Fruit fly (Drosophila melanogaster) whole organism, prepupa: Measurements from ENCODE around the gene Rcd7.

Experiments
- CG10631 ChIP-seq: fragments of 200-800 bp; sonication (Bioruptor generic); optimal IDR thresholded peaks from 2 replicates; lab custom pipeline; 2016; ENCODE audit warnings: missing biosample characterization, missing genetic modification characterization
- CG11294 ChIP-seq: fragments of 200-800 bp; sonication (Bioruptor generic); IDR thresholded peaks from 2 replicates; pipeline ENCODE4 v1.3.6; 2022; ENCODE audit warnings: missing biosample characterization, missing genetic modification characterization
- CG11762 ChIP-seq: fragments of 200-800 bp; sonication (Bioruptor generic); optimal IDR thresholded peaks from 3 replicates; lab custom pipeline; 2016; ENCODE audit warnings: missing biosample characterization, missing genetic modification characterization; ENCODE audit not compliant: insufficient read depth
- CG11902 ChIP-seq: fragments of 200-800 bp; sonication (Bioruptor generic); optimal IDR thresholded peaks from 3 replicates; lab custom pipeline; 2016; ENCODE audit warnings: missing biosample characterization, missing genetic modification characterization
- CG15336 ChIP-seq: fragments of 200-800 bp; sonication (Bioruptor generic); IDR thresholded peaks from 2 replicates; pipeline ENCODE4 v1.3.6; 2022; ENCODE audit warnings: missing biosample characterization, missing genetic modification characterization
- CG3032 ChIP-seq: fragments of 200-800 bp; optimal IDR thresholded peaks from 2 replicates; lab custom pipeline; 2019; ENCODE audit warnings: missing biosample characterization, mild to moderate bottlenecking, missing genetic modification characterization, moderate library complexity
- CG31627 ChIP-seq: fragments of 200-800 bp; sonication (Bioruptor generic); optimal IDR thresholded peaks from 3 replicates; lab custom pipeline; 2016; ENCODE audit warnings: missing biosample characterization, missing genetic modification characterization
- CG34406 ChIP-seq: fragments of 200-800 bp; sonication (Bioruptor generic); optimal IDR thresholded peaks from 3 replicates; lab custom pipeline; 2016; ENCODE audit warnings: missing biosample characterization, missing genetic modification characterization
- CG3919 ChIP-seq: fragments of 200-800 bp; sonication (Bioruptor generic); optimal IDR thresholded peaks from 3 replicates; lab custom pipeline; 2016; ENCODE audit warnings: missing biosample characterization, missing genetic modification characterization
- CG6808 ChIP-seq: fragments of 200-800 bp; sonication (Bioruptor generic); optimal IDR thresholded peaks from 3 replicates; lab custom pipeline; 2017; ENCODE audit warnings: missing biosample characterization, missing genetic modification characterization, mild to moderate bottlenecking, moderate library complexity, missing genetic modification reagents
- CG6854 ChIP-seq: fragments of 200-800 bp; sonication (Bioruptor generic); optimal IDR thresholded peaks from 2 replicates; lab custom pipeline; 2017; ENCODE audit warnings: missing biosample characterization, mild to moderate bottlenecking, missing genetic modification characterization
- CG7368 ChIP-seq: fragments of 200-800 bp; sonication (Bioruptor generic); optimal IDR thresholded peaks from 3 replicates; lab custom pipeline; 2016; ENCODE audit warnings: missing biosample characterization, missing genetic modification characterization
- CG8119 ChIP-seq: fragments of 200-800 bp; sonication (Bioruptor generic); IDR thresholded peaks from 3 replicates; pipeline ENCODE4 v1.3.6; 2022; ENCODE audit warnings: missing biosample characterization, missing genetic modification characterization
- Eip75B ChIP-seq: fragments of 200-800 bp; sonication (Bioruptor generic); optimal IDR thresholded peaks from 3 replicates; lab custom pipeline; 2016; ENCODE audit warnings: missing biosample characterization, missing genetic modification characterization
- Eip78C ChIP-seq: fragments of 200-800 bp; sonication (Bioruptor generic); peaks from one replicate; lab custom pipeline; 2016; ENCODE audit warnings: missing biosample characterization, missing genetic modification characterization
- Eip93F ChIP-seq: fragments of 200-800 bp; sonication (Bioruptor generic); optimal IDR thresholded peaks from 2 replicates; lab custom pipeline; 2016; ENCODE audit warnings: missing biosample characterization, mild to moderate bottlenecking, missing genetic modification characterization
- Ets96B ChIP-seq: fragments of 200-800 bp; optimal IDR thresholded peaks from 2 replicates; lab custom pipeline; 2019; ENCODE audit warnings: missing biosample characterization, mild to moderate bottlenecking, missing genetic modification characterization, moderate library complexity
- Gug ChIP-seq: fragments of 200-800 bp; sonication (Bioruptor generic); IDR thresholded peaks from 2 replicates; pipeline ENCODE4 v1.3.6; 2022; ENCODE audit warnings: missing biosample characterization, missing genetic modification characterization
- Hr38 ChIP-seq: sonication (Bioruptor generic); optimal IDR thresholded peaks from 2 replicates; lab custom pipeline; 2016; ENCODE audit warnings: missing biosample characterization, missing genetic modification characterization
- Hr4 ChIP-seq: fragments of 200-800 bp; sonication (Bioruptor generic); optimal IDR thresholded peaks from 3 replicates; lab custom pipeline; 2016; ENCODE audit warnings: missing biosample characterization, missing genetic modification characterization
- Lpt ChIP-seq: fragments of 200-800 bp; sonication (Bioruptor generic); optimal IDR thresholded peaks from 3 replicates; lab custom pipeline; 2016; ENCODE audit warnings: missing biosample characterization, missing genetic modification characterization
- Met ChIP-seq: fragments of 200-800 bp; sonication (Bioruptor generic); optimal IDR thresholded peaks from 3 replicates; lab custom pipeline; 2016; ENCODE audit warnings: missing biosample characterization, missing genetic modification characterization
- OdsH ChIP-seq: fragments of 200-800 bp; sonication (Bioruptor generic); optimal IDR thresholded peaks from 3 replicates; lab custom pipeline; 2016; ENCODE audit warnings: missing biosample characterization, missing genetic modification characterization
- Sox102F ChIP-seq: fragments of 200-800 bp; sonication (Bioruptor generic); optimal IDR thresholded peaks from 2 replicates; lab custom pipeline; 2016; ENCODE audit warnings: missing biosample characterization, mild to moderate bottlenecking, missing genetic modification characterization
- Sox14 ChIP-seq: fragments of 200-800 bp; sonication (Bioruptor generic); optimal IDR thresholded peaks from 3 replicates; lab custom pipeline; 2016; ENCODE audit warnings: missing biosample characterization, missing genetic modification characterization
- achi ChIP-seq: fragments of 200-800 bp; sonication (Bioruptor generic); optimal IDR thresholded peaks from 3 replicates; lab custom pipeline; 2016; ENCODE audit warnings: missing biosample characterization, missing genetic modification characterization
- dsx ChIP-seq: fragments of 200-800 bp; optimal IDR thresholded peaks from 3 replicates; lab custom pipeline; 2019; ENCODE audit warnings: missing biosample characterization, mild to moderate bottlenecking, missing genetic modification characterization, moderate library complexity; ENCODE audit not compliant: poor library complexity, severe bottlenecking
- eg ChIP-seq: fragments of 200-800 bp; sonication (Bioruptor generic); IDR thresholded peaks from 3 replicates; pipeline ENCODE4 v1.3.6; 2022; ENCODE audit warnings: missing biosample characterization, missing genetic modification characterization
- fd59A ChIP-seq: fragments of 200-800 bp; sonication (Bioruptor generic); optimal IDR thresholded peaks from 2 replicates; lab custom pipeline; 2017; ENCODE audit warnings: missing biosample characterization, mild to moderate bottlenecking, missing genetic modification characterization, missing genetic modification reagents
- fd85E ChIP-seq: fragments of 200-800 bp; sonication (Bioruptor generic); optimal IDR thresholded peaks from 3 replicates; lab custom pipeline; 2016; ENCODE audit warnings: missing biosample characterization, missing genetic modification characterization
- lz ChIP-seq: fragments of 200-800 bp; sonication (Bioruptor generic); optimal IDR thresholded peaks from 3 replicates; lab custom pipeline; 2016; ENCODE audit warnings: missing biosample characterization, missing genetic modification characterization
- pdm3 ChIP-seq: fragments of 200-800 bp; sonication (Bioruptor generic); optimal IDR thresholded peaks from 3 replicates; lab custom pipeline; 2016; ENCODE audit warnings: missing biosample characterization, missing genetic modification characterization
- salr ChIP-seq, 2 experiments: fragments of 200-800 bp; sonication (Bioruptor generic); optimal IDR thresholded peaks; 3 replicates each; lab custom pipeline; 2016 to 2018; ENCODE audit warnings: missing biosample characterization in 2 of 2, missing genetic modification characterization in 2 of 2, mild to moderate bottlenecking in 1 of 2
- spab ChIP-seq: fragments of 200-800 bp; sonication (Bioruptor generic); optimal IDR thresholded peaks from 2 replicates; lab custom pipeline; 2017; ENCODE audit warnings: missing biosample characterization, mild to moderate bottlenecking, missing genetic modification characterization, missing genetic modification reagents
- ss ChIP-seq, 2 experiments: fragments of 200-800 bp; sonication (Bioruptor generic); optimal IDR thresholded peaks; 2 replicates in 1 of 2; 3 replicates in 1 of 2; lab custom pipeline; 2017 to 2018; ENCODE audit warnings: mild to moderate bottlenecking in 2 of 2, missing biosample characterization in 2 of 2, missing genetic modification characterization in 2 of 2, moderate library complexity in 1 of 2
- topi ChIP-seq: fragments of 200-800 bp; sonication (Bioruptor generic); optimal IDR thresholded peaks from 3 replicates; lab custom pipeline; 2016; ENCODE audit warnings: missing biosample characterization, missing genetic modification characterization
- vri ChIP-seq: fragments of 200-800 bp; sonication (Bioruptor generic); optimal IDR thresholded peaks from 3 replicates; lab custom pipeline; 2016; ENCODE audit warnings: missing biosample characterization, mild to moderate bottlenecking, missing genetic modification characterization

The Rcd7 gene

DNA sequence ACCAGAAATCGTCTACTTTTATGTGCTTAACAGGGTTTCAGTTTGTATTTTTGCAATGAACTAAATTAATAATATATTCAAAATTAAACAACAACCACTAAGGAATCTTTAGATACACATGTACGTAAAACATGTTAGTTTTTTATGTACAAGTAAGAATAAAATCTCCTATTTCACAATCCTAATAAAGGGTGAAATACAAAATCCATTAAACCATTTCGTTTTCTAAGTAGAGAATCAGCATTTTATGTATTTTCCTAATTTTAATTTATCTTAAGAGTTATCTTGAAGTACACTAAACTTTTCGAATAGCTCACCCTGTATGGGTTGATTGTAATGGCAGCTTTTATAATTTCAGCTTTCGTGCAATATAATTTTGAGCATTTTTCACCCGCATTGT lies 16.8 kb downstream of the Rcd7 start (continued):
- peak; percentile 16 for TF ChIP-seq CG6808 (GFP tag; lab: Kevin White, UChicago)
- peak; percentile 61 for TF ChIP-seq CG11294 (GFP tag; lab: Robert Waterston, UW)
- TF ChIP-seq Eip93F = no peak
- peak; percentile 46 for TF ChIP-seq dsx (GFP tag; lab: Kevin White, UChicago)
- peak; percentile 30 for TF ChIP-seq CG11902
- peak; percentile 55 for TF ChIP-seq fd85E (GFP tag; lab: Kevin White, UChicago)
- TF ChIP-seq Sox102F (GFP tag; lab: Kevin White, UChicago) = peak; percentile 74
- TF ChIP-seq Eip75B (GFP tag; lab: Kevin White, UChicago) = peak; percentile 87
- TF ChIP-seq Hr4 (GFP tag; lab: Kevin White, UChicago) = peak; percentile 88
- TF ChIP-seq Hr38 (GFP tag; lab: Kevin White, UChicago) = no peak
- TF ChIP-seq CG8119 (GFP tag; lab: Robert Waterston, UW) = peak; percentile 95
- TF ChIP-seq lz = peak; percentile 81
- peak; percentile 86 for TF ChIP-seq pdm3
- TF ChIP-seq Sox14 (GFP tag; lab: Kevin White, UChicago) = peak; percentile 64
- TF ChIP-seq CG31627 (GFP tag; lab: Kevin White, UChicago) = peak; percentile 74
- TF ChIP-seq Met = peak; percentile 84
- peak; percentile 84 for TF ChIP-seq achi (GFP tag; lab: Kevin White, UChicago)
- peak; percentile 87 for TF ChIP-seq OdsH
- TF ChIP-seq CG15336 (GFP tag; lab: Robert Waterston, UW) = peak; percentile 93

dm6 chr3L:19562146-19562700 lies 17.3 kb downstream of the Rcd7 start:
- peak; percentile 49 for TF ChIP-seq CG6854
- TF ChIP-seq Gug = no peak
- peak; percentile 16 for TF ChIP-seq CG6808 (GFP tag; lab: Kevin White, UChicago)
- TF ChIP-seq vri (GFP tag; lab: Kevin White, UChicago) = peak; percentile 30
- peak; percentile 33 for TF ChIP-seq Eip78C (GFP tag; lab: Kevin White, UChicago)
- peak in 1 of 2 experiments; percentile 19 for TF ChIP-seq ss (GFP tag; optimal IDR thresholded peaks at IDR 0.05; lab: Kevin White, UChicago)
- no peak for TF ChIP-seq salr (GFP tag; optimal IDR thresholded peaks at IDR 0.05; lab: Kevin White, UChicago)
- TF ChIP-seq Sox102F (GFP tag; lab: Kevin White, UChicago) = peak; percentile 34
- no peak for TF ChIP-seq lz
- no peak for TF ChIP-seq CG34406 (GFP tag; lab: Kevin White, UChicago)
- TF ChIP-seq Lpt (GFP tag; lab: Kevin White, UChicago) = no peak
- TF ChIP-seq Hr4 (GFP tag; lab: Kevin White, UChicago) = no peak
- peak; percentile 17 for TF ChIP-seq dsx (GFP tag; lab: Kevin White, UChicago)
- TF ChIP-seq pdm3 = no peak
- no peak for TF ChIP-seq CG11762 (GFP tag; lab: Kevin White, UChicago)
- peak; percentile 15 for TF ChIP-seq CG3919 (GFP tag; lab: Kevin White, UChicago)
- no peak for TF ChIP-seq achi (GFP tag; lab: Kevin White, UChicago)
- no peak for TF ChIP-seq spab (GFP tag; lab: Kevin White, UChicago)
- no peak for TF ChIP-seq Eip93F
- TF ChIP-seq, all 60 proteins: peak for 8

- no peak for TF ChIP-seq CG10631 (GFP tag; lab: Kevin White, UChicago)
- TF ChIP-seq fd59A = no peak
- no peak for TF ChIP-seq eg (GFP tag; lab: Robert Waterston, UW)
- no peak for TF ChIP-seq Ets96B (tag; lab: Kevin White, UChicago)
- TF ChIP-seq dsx (GFP tag; lab: Kevin White, UChicago) = no peak
- TF ChIP-seq CG3032 (tag; lab: Kevin White, UChicago) = no peak
- no peak for TF ChIP-seq CG6808 (GFP tag; lab: Kevin White, UChicago)
- TF ChIP-seq topi (GFP tag; lab: Kevin White, UChicago) = no peak
- no peak for TF ChIP-seq OdsH
- TF ChIP-seq CG7368 (GFP tag; lab: Kevin White, UChicago) = no peak
These were observed 18.1 kb downstream of the Rcd7 start for dm6 chr3L:19563014-19563413.
